Worm (Caenorhabditis elegans) whole organism, mixed stage, embryonic: ENCODE results near the gene T01H3.2.

Source experiments
- M03D4.4 ChIP-seq: sonication (generic microtip); optimal IDR thresholded peaks from 2 replicates; lab custom pipeline; 2017; ENCODE audit warnings: mild to moderate bottlenecking, missing genetic modification characterization, missing compliant biosample characterization
- bed-3 ChIP-seq: fragments of 200-800 bp; sonication (Bioruptor generic); optimal IDR thresholded peaks from 3 replicates; lab custom pipeline; 2018; ENCODE audit warnings: mild to moderate bottlenecking, missing genetic modification characterization, moderate library complexity, missing compliant biosample characterization
- blmp-1 ChIP-seq: fragments of 150-350 bp; optimal IDR thresholded peaks from 2 replicates; lab custom pipeline; 2014; ENCODE audit warnings: missing biosample characterization, missing genetic modification characterization
- ceh-39 ChIP-seq: fragments of 150-350 bp; optimal IDR thresholded peaks from 2 replicates; lab custom pipeline; 2014; ENCODE audit warnings: missing biosample characterization, missing genetic modification characterization
- ceh-43 ChIP-seq: fragments of 200-800 bp; sonication (Bioruptor generic); optimal IDR thresholded peaks from 2 replicates; lab custom pipeline; 2018; ENCODE audit warnings: mild to moderate bottlenecking, missing genetic modification characterization, moderate library complexity, missing compliant biosample characterization
- cnd-1 ChIP-seq: fragments of 200-800 bp; sonication (Bioruptor generic); optimal IDR thresholded peaks from 2 replicates; lab custom pipeline; 2018; ENCODE audit warnings: mild to moderate bottlenecking, missing genetic modification characterization, missing compliant biosample characterization
- drap-1 ChIP-seq: fragments of 200-800 bp; sonication (Bioruptor generic); optimal IDR thresholded peaks from 3 replicates; lab custom pipeline; 2018; ENCODE audit warnings: mild to moderate bottlenecking, missing genetic modification characterization, missing compliant biosample characterization
- elt-1 ChIP-seq: sonication (generic microtip); optimal IDR thresholded peaks from 2 replicates; lab custom pipeline; 2017; ENCODE audit warnings: missing genetic modification characterization, mild to moderate bottlenecking, missing compliant biosample characterization, antibody characterized with exemption, moderate library complexity, borderline replicate concordance; ENCODE audit not compliant: insufficient read depth
- elt-3 ChIP-seq: fragments of 150-350 bp; optimal IDR thresholded peaks from 2 replicates; lab custom pipeline; 2014; ENCODE audit warnings: missing biosample characterization, missing genetic modification characterization
- flh-1 ChIP-seq: fragments of 200-800 bp; sonication (Bioruptor generic); optimal IDR thresholded peaks from 2 replicates; lab custom pipeline; 2018; ENCODE audit warnings: mild to moderate bottlenecking, missing genetic modification characterization, moderate library complexity, missing compliant biosample characterization
- ham-2 ChIP-seq: fragments of 200-800 bp; sonication (Bioruptor generic); optimal IDR thresholded peaks from 2 replicates; lab custom pipeline; 2018; ENCODE audit warnings: mild to moderate bottlenecking, missing genetic modification characterization, missing compliant biosample characterization
- hlh-1 ChIP-seq: fragments of 150-350 bp; optimal IDR thresholded peaks from 2 replicates; lab custom pipeline; 2014; ENCODE audit warnings: missing biosample characterization, missing genetic modification reagents, missing genetic modification characterization
- lin-32 ChIP-seq: fragments of 200-800 bp; sonication (Bioruptor generic); optimal IDR thresholded peaks from 2 replicates; lab custom pipeline; 2018; ENCODE audit warnings: mild to moderate bottlenecking, missing genetic modification characterization, missing compliant biosample characterization
- lsy-2 ChIP-seq: fragments of 150-350 bp; optimal IDR thresholded peaks from 2 replicates; lab custom pipeline; 2014; ENCODE audit warnings: missing biosample characterization, missing genetic modification characterization
- mab-5 ChIP-seq: fragments of 150-350 bp; optimal IDR thresholded peaks from 2 replicates; lab custom pipeline; 2014; ENCODE audit warnings: missing biosample characterization, missing genetic modification characterization
- mep-1 ChIP-seq: fragments of 150-350 bp; optimal IDR thresholded peaks from 2 replicates; lab custom pipeline; 2017; ENCODE audit warnings: missing biosample characterization, missing genetic modification reagents, missing genetic modification characterization, inconsistent platforms
- mls-2 ChIP-seq: sonication (generic microtip); optimal IDR thresholded peaks from 2 replicates; lab custom pipeline; 2016; ENCODE audit warnings: mild to moderate bottlenecking, missing genetic modification characterization, moderate library complexity, missing compliant biosample characterization
- nhr-12 ChIP-seq: fragments of 150-350 bp; optimal IDR thresholded peaks from 2 replicates; lab custom pipeline; 2014; ENCODE audit warnings: missing biosample characterization, missing genetic modification characterization
- nhr-2 ChIP-seq: fragments of 150-350 bp; optimal IDR thresholded peaks from 2 replicates; lab custom pipeline; 2014; ENCODE audit warnings: missing biosample characterization, missing genetic modification characterization
- nhr-237 ChIP-seq: fragments of 150-350 bp; optimal IDR thresholded peaks from 2 replicates; lab custom pipeline; 2014; ENCODE audit warnings: missing biosample characterization, missing genetic modification characterization
- nhr-28 ChIP-seq: fragments of 150-350 bp; optimal IDR thresholded peaks from 2 replicates; lab custom pipeline; 2014; ENCODE audit warnings: missing biosample characterization, missing genetic modification characterization
- nhr-76 ChIP-seq: sonication (generic microtip); optimal IDR thresholded peaks from 2 replicates; lab custom pipeline; 2017; ENCODE audit warnings: missing biosample characterization, missing genetic modification characterization
- pha-4 ChIP-seq: fragments of 150-350 bp; optimal IDR thresholded peaks from 2 replicates; lab custom pipeline; 2018; ENCODE audit warnings: missing biosample characterization, missing genetic modification reagents, missing genetic modification characterization
- snpc-4 ChIP-seq: fragments of 150-350 bp; optimal IDR thresholded peaks from 2 replicates; lab custom pipeline; 2014; ENCODE audit warnings: missing biosample characterization, missing genetic modification characterization
- sptf-1 ChIP-seq: sonication (generic microtip); optimal IDR thresholded peaks from 2 replicates; lab custom pipeline; 2017; ENCODE audit warnings: mild to moderate bottlenecking, missing genetic modification characterization, moderate library complexity, missing compliant biosample characterization
- tbx-8 ChIP-seq: fragments of 200-800 bp; sonication (Bioruptor generic); optimal IDR thresholded peaks from 2 replicates; lab custom pipeline; 2018; ENCODE audit warnings: mild to moderate bottlenecking, missing genetic modification characterization, moderate library complexity, missing compliant biosample characterization
- unc-120 ChIP-seq: sonication (generic microtip); optimal IDR thresholded peaks from 2 replicates; lab custom pipeline; 2017; ENCODE audit warnings: missing genetic modification characterization, missing compliant biosample characterization; ENCODE audit not compliant: poor library complexity, severe bottlenecking
- unc-39 ChIP-seq: fragments of 150-350 bp; optimal IDR thresholded peaks from 2 replicates; lab custom pipeline; 2014; ENCODE audit warnings: missing biosample characterization, missing genetic modification characterization
- unc-62 ChIP-seq: fragments of 150-350 bp; optimal IDR thresholded peaks from 2 replicates; lab custom pipeline; 2014; ENCODE audit warnings: missing biosample characterization, missing genetic modification reagents, missing genetic modification characterization
- ztf-11 ChIP-seq: fragments of 150-350 bp; optimal IDR thresholded peaks from 2 replicates; lab custom pipeline; 2014; ENCODE audit warnings: missing biosample characterization, missing genetic modification characterization

Gene T01H3.2

DNA sequence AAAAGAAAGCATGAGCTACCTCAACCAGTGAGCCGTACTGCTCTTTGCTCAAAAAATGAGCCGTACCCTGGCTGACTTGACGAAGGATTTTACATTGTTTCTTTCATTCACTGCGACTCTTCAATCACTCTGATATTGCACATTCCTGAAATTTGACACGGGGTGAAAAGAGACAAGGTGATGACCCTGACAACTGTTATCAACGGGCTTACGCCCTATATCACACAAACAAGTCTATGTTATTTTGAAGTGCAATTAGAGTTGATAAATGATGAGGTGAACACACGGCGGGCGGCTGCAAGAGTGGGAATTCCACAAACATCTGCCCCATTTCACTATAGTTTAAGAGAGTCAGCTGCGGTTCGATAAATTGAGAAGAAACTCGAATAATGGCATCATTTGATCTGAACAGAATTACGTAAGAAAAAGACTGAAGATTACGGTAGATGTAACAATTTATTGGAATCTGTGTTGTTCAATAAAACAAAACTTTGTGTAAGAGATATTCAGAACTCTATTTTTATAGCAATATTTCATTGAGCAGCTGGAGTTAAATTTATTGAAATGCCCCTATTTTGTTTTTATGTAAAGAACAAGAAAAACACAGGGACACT is 41.1 kb downstream of the T01H3.2 start:
- TF ChIP-seq mls-2 (tag; lab: Kevin White, UChicago) (no peak), nhr-76 (no peak), hlh-1 (tag; lab: Kevin White, UChicago) (peak; percentile 96), cnd-1 (no peak), lsy-2 (tag; lab: Kevin White, UChicago) (no peak), lin-32 (GFP tag; lab: Kevin White, UChicago) (no peak), elt-1 (tag; lab: Kevin White, UChicago) (no peak), unc-120 (tag; lab: Kevin White, UChicago) (peak; percentile 60), ceh-39 (no peak), nhr-28 (tag; lab: Kevin White, UChicago) (no peak), unc-62 (peak; percentile 46), snpc-4 (no peak), nhr-237 (tag; lab: Kevin White, UChicago) (no peak), elt-3 (tag; lab: Kevin White, UChicago) (no peak), flh-1 (GFP tag; lab: Kevin White, UChicago) (no peak)

- TF ChIP-seq mls-2 (tag; lab: Kevin White, UChicago): no peak
- TF ChIP-seq M03D4.4 (tag; lab: Kevin White, UChicago): no peak
- TF ChIP-seq lin-32 (GFP tag; lab: Kevin White, UChicago): no peak
- no peak for TF ChIP-seq unc-39 (tag; lab: Kevin White, UChicago)
- no peak for TF ChIP-seq nhr-237 (tag; lab: Kevin White, UChicago)
- no peak for TF ChIP-seq mep-1 (tag; lab: Kevin White, UChicago)
- TF ChIP-seq bed-3 (GFP tag; lab: Kevin White, UChicago): no peak
- TF ChIP-seq lsy-2 (tag; lab: Kevin White, UChicago): no peak
- no peak for TF ChIP-seq cnd-1
- TF ChIP-seq nhr-76: no peak
- no peak for TF ChIP-seq ham-2 (GFP tag; lab: Kevin White, UChicago)
- no peak for TF ChIP-seq tbx-8 (GFP tag; lab: Kevin White, UChicago)
- TF ChIP-seq drap-1 (GFP tag; lab: Kevin White, UChicago): no peak
- TF ChIP-seq pha-4 (tag; lab: Kevin White, UChicago): no peak
- no peak for TF ChIP-seq mab-5
Measured at ce11 chrII:7835314-7835713, 42.5 kb downstream of the T01H3.2 start, which contains the start of gene cex-2. cex-2 (minus strand) TSS chrII:7835414.

ce11 chrII:7832054-7832453 is 45.7 kb downstream of the T01H3.2 start, which contains the start of gene T09A5.14:
T09A5.14 (plus strand) TSS chrII:7832354.
- TF ChIP-seq unc-39 (tag; lab: Kevin White, UChicago): no peak
- no peak for TF ChIP-seq ceh-43 (GFP tag; lab: Kevin White, UChicago)
- TF ChIP-seq bed-3 (GFP tag; lab: Kevin White, UChicago): no peak
- TF ChIP-seq nhr-2 (tag; lab: Kevin White, UChicago): no peak
- no peak for TF ChIP-seq nhr-28 (tag; lab: Kevin White, UChicago)
- no peak for TF ChIP-seq nhr-237 (tag; lab: Kevin White, UChicago)
- TF ChIP-seq mab-5: no peak
- no peak for TF ChIP-seq drap-1 (GFP tag; lab: Kevin White, UChicago)
- no peak for TF ChIP-seq ztf-11 (tag; lab: Kevin White, UChicago)
- no peak for TF ChIP-seq cnd-1
- TF ChIP-seq hlh-1 (tag; lab: Kevin White, UChicago): no peak
- no peak for TF ChIP-seq snpc-4
- TF ChIP-seq pha-4 (tag; lab: Kevin White, UChicago): no peak

DNA sequence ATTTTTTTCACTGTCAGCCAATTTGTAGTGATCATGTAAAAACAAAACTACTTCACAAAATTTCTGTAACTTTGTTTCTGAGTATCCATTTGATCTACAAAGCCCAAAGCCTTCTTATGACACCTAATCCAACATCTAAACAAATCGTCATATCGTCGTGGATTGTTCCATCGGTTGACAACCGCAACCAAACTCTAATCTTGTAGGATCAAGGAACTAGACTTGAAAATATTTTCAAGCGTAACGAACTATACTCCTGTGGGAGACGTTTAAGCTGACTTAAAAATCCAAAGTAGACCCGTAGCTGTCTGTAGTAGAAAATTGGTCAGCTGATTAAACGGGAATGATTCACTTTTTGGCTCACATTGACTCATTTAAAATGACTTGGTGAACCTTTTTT is 48.2 kb downstream of the T01H3.2 start:
- TF ChIP-seq M03D4.4 (tag; lab: Kevin White, UChicago): no peak
- no peak for TF ChIP-seq blmp-1 (tag; lab: Kevin White, UChicago)
- TF ChIP-seq mls-2 (tag; lab: Kevin White, UChicago): no peak
- no peak for TF ChIP-seq nhr-28 (tag; lab: Kevin White, UChicago)
- no peak for TF ChIP-seq bed-3 (GFP tag; lab: Kevin White, UChicago)
- TF ChIP-seq elt-3 (tag; lab: Kevin White, UChicago): no peak
- TF ChIP-seq snpc-4: no peak
- no peak for TF ChIP-seq ham-2 (GFP tag; lab: Kevin White, UChicago)
- no peak for TF ChIP-seq nhr-2 (tag; lab: Kevin White, UChicago)
- no peak for TF ChIP-seq nhr-12 (tag; lab: Kevin White, UChicago)
- TF ChIP-seq hlh-1 (tag; lab: Kevin White, UChicago): no peak
- TF ChIP-seq unc-120 (tag; lab: Kevin White, UChicago): no peak
- no peak for TF ChIP-seq sptf-1
